Worm (Caenorhabditis elegans) whole organism, L3 larva: ENCODE data around the gene C47D12.2.
A peak's percentile ranks its signal among the peaks of the same experiment; 100 is the strongest.

Experiments
- aly-2 ChIP-seq: fragments of 150-350 bp; optimal IDR thresholded peaks from 2 replicates; lab custom pipeline; 2014; ENCODE audit warnings: missing biosample characterization, missing genetic modification characterization
- ama-1 ChIP-seq: fragments of 150-350 bp; optimal IDR thresholded peaks from 2 replicates; lab custom pipeline; 2018
- ceh-16 ChIP-seq: sonication (generic microtip); optimal IDR thresholded peaks from 2 replicates; lab custom pipeline; 2017; ENCODE audit warnings: missing biosample characterization, missing genetic modification characterization
- ceh-82 ChIP-seq: fragments of 150-350 bp; optimal IDR thresholded peaks from 2 replicates; lab custom pipeline; 2014; ENCODE audit warnings: missing biosample characterization, missing genetic modification characterization
- ceh-9 ChIP-seq: sonication (generic microtip); optimal IDR thresholded peaks from 2 replicates; lab custom pipeline; 2018; ENCODE audit warnings: missing biosample characterization, missing genetic modification characterization
- daf-12 ChIP-seq: fragments of 150-350 bp; optimal IDR thresholded peaks from 2 replicates; lab custom pipeline; 2014; ENCODE audit warnings: missing biosample characterization, missing genetic modification reagents, missing genetic modification characterization
- egl-27 ChIP-seq: sonication (generic microtip); optimal IDR thresholded peaks from 4 replicates; lab custom pipeline; 2017; ENCODE audit warnings: missing biosample characterization, missing genetic modification reagents, missing genetic modification characterization
- elt-1 ChIP-seq: fragments of 150-350 bp; optimal IDR thresholded peaks from 2 replicates; lab custom pipeline; 2014; ENCODE audit warnings: missing biosample characterization, missing genetic modification characterization
- elt-2 ChIP-seq: sonication (generic microtip); optimal IDR thresholded peaks from 2 replicates; lab custom pipeline; 2016; ENCODE audit warnings: missing genetic modification reagents, mild to moderate bottlenecking, missing genetic modification characterization, missing compliant biosample characterization
- elt-3 ChIP-seq, 3 experiments: fragments of 150-350 bp in 1 of 3; sonication (generic microtip) in 2 of 3; optimal IDR thresholded peaks; 2 replicates in 2 of 3; 4 replicates in 1 of 3; lab custom pipeline; 2014 to 2017; ENCODE audit warnings: missing biosample characterization in 3 of 3, missing genetic modification characterization in 3 of 3
- fkh-10 ChIP-seq: sonication (generic microtip); optimal IDR thresholded peaks from 2 replicates; lab custom pipeline; 2017; ENCODE audit warnings: missing biosample characterization, missing genetic modification reagents, missing genetic modification characterization
- fkh-2 ChIP-seq: fragments of 150-350 bp; optimal IDR thresholded peaks from 2 replicates; lab custom pipeline; 2014; ENCODE audit warnings: missing biosample characterization, missing genetic modification reagents, missing genetic modification characterization
- fos-1 ChIP-seq: fragments of 150-350 bp; optimal IDR thresholded peaks from 2 replicates; lab custom pipeline; 2014; ENCODE audit warnings: missing biosample characterization, missing genetic modification characterization
- hmg-11 ChIP-seq: sonication (generic microtip); optimal IDR thresholded peaks from 2 replicates; lab custom pipeline; 2016; ENCODE audit warnings: missing genetic modification characterization, missing compliant biosample characterization
- jun-1 ChIP-seq: fragments of 150-350 bp; optimal IDR thresholded peaks from 2 replicates; lab custom pipeline; 2014; ENCODE audit warnings: missing biosample characterization, missing genetic modification reagents, missing genetic modification characterization
- lin-39 ChIP-seq: fragments of 150-350 bp; optimal IDR thresholded peaks from 2 replicates; lab custom pipeline; 2018; ENCODE audit warnings: missing biosample characterization, missing genetic modification reagents, missing genetic modification characterization
- lsy-12 ChIP-seq: sonication (generic microtip); optimal IDR thresholded peaks from 2 replicates; lab custom pipeline; 2016; ENCODE audit warnings: mild to moderate bottlenecking, missing genetic modification characterization, missing compliant biosample characterization
- mdl-1 ChIP-seq: fragments of 150-350 bp; optimal IDR thresholded peaks from 2 replicates; lab custom pipeline; 2014; ENCODE audit warnings: missing biosample characterization, missing genetic modification characterization
- mml-1 ChIP-seq: fragments of 150-350 bp; sonication (generic microtip); optimal IDR thresholded peaks from 3 replicates; lab custom pipeline; 2014; ENCODE audit warnings: missing biosample characterization, missing genetic modification characterization
- nfya-1 ChIP-seq: sonication (generic microtip); optimal IDR thresholded peaks from 2 replicates; lab custom pipeline; 2017; ENCODE audit warnings: missing genetic modification characterization, mild to moderate bottlenecking, missing compliant biosample characterization, antibody characterized with exemption, moderate library complexity; ENCODE audit not compliant: insufficient read depth
- nhr-12 ChIP-seq: fragments of 150-350 bp; optimal IDR thresholded peaks from 2 replicates; lab custom pipeline; 2014; ENCODE audit warnings: missing biosample characterization, missing genetic modification characterization
- nhr-23 ChIP-seq: fragments of 150-350 bp; optimal IDR thresholded peaks from 2 replicates; lab custom pipeline; 2014; ENCODE audit warnings: missing biosample characterization, missing genetic modification reagents, missing genetic modification characterization
- nhr-25 ChIP-seq: sonication (generic microtip); optimal IDR thresholded peaks from 2 replicates; lab custom pipeline; 2017; ENCODE audit warnings: missing biosample characterization, missing genetic modification characterization
- nhr-28 ChIP-seq: fragments of 150-350 bp; optimal IDR thresholded peaks from 2 replicates; lab custom pipeline; 2014; ENCODE audit warnings: missing biosample characterization, missing genetic modification characterization
- nhr-43 ChIP-seq: sonication (generic microtip); optimal IDR thresholded peaks from 2 replicates; lab custom pipeline; 2016; ENCODE audit warnings: mild to moderate bottlenecking, missing genetic modification characterization, missing compliant biosample characterization; ENCODE audit not compliant: poor library complexity, severe bottlenecking
- nhr-67 ChIP-seq: fragments of 150-350 bp; optimal IDR thresholded peaks from 2 replicates; lab custom pipeline; 2014; ENCODE audit warnings: missing biosample characterization, missing genetic modification characterization
- nhr-76 ChIP-seq: fragments of 150-350 bp; sonication (generic microtip); optimal IDR thresholded peaks from 5 replicates; lab custom pipeline; 2014; ENCODE audit warnings: missing biosample characterization, missing genetic modification characterization
- nhr-77 ChIP-seq: fragments of 150-350 bp; optimal IDR thresholded peaks from 2 replicates; lab custom pipeline; 2014; ENCODE audit warnings: missing biosample characterization, missing genetic modification characterization
- pha-4 ChIP-seq: fragments of 150-350 bp; optimal IDR thresholded peaks from 2 replicates; lab custom pipeline; 2014; ENCODE audit warnings: missing biosample characterization, missing genetic modification reagents, missing genetic modification characterization
- pqm-1 ChIP-seq: fragments of 150-350 bp; optimal IDR thresholded peaks from 2 replicates; lab custom pipeline; 2017; ENCODE audit warnings: missing biosample characterization, missing genetic modification characterization, inconsistent platforms
- sea-2 ChIP-seq: fragments of 150-350 bp; sonication (generic microtip); optimal IDR thresholded peaks from 4 replicates; lab custom pipeline; 2014; ENCODE audit warnings: missing biosample characterization, missing genetic modification reagents, missing genetic modification characterization
- skn-1 ChIP-seq: fragments of 150-350 bp; optimal IDR thresholded peaks from 2 replicates; lab custom pipeline; 2014; ENCODE audit warnings: missing biosample characterization, missing genetic modification characterization
- snpc-4 ChIP-seq: fragments of 150-350 bp; optimal IDR thresholded peaks from 2 replicates; lab custom pipeline; 2014; ENCODE audit warnings: missing biosample characterization, missing genetic modification characterization
- tbx-2 ChIP-seq: sonication (generic microtip); optimal IDR thresholded peaks from 2 replicates; lab custom pipeline; 2016; ENCODE audit warnings: mild to moderate bottlenecking, missing genetic modification characterization, missing compliant biosample characterization
- unc-39 ChIP-seq: sonication (generic microtip); optimal IDR thresholded peaks from 4 replicates; lab custom pipeline; 2017; ENCODE audit warnings: missing biosample characterization, missing genetic modification characterization
- zag-1 ChIP-seq: fragments of 150-350 bp; optimal IDR thresholded peaks from 2 replicates; lab custom pipeline; 2014; ENCODE audit warnings: missing biosample characterization, missing genetic modification characterization

C47D12.2 gene

DNA sequence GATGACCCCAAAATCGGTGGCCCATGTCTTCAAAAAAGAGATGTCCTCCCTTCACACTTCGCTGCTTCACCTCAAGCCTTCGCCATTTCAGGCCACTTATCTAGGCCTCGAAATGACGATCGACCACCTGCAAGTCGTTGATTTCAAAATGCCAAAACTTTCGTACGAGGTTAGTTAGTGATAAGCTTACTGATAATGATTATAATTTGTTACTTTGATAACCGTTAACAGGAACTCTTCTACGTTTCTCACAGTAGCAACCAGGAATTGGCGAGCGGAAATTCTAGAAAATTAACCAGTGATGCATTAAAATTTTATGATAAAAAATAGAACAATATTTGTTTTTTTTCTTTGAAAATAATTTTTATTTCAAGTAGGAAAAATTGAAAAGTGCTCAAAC, 29.2 kb upstream of the C47D12.2 start:
- no peak for TF ChIP-seq nhr-23 (tag; lab: Kevin White, UChicago)
- peak; percentile 78 for TF ChIP-seq elt-2 (tag; lab: Kevin White, UChicago)

DNA sequence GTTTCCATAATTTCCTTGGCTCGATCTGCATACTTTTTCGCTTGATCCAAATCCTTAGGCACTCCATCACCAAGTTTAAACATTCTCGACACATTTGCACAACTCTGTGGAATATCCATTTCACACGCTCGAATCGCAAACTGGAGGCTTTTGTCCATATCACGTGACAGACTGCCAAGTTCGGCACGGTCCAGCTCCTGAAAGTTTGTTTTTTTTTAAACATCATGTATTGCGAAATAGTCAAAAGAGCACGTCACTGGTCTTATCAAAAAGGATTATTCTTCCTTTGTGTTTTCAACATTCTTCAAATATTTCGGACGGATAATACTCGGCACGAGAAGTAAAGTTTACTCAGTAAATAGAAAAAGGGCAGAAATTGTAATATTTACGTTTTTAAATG, 26.9 kb upstream of the C47D12.2 start:
- TF ChIP-seq pqm-1 (tag; lab: Kevin White, UChicago) = no peak
- no peak for TF ChIP-seq elt-1 (tag; lab: Kevin White, UChicago)
- peak; percentile 4 for TF ChIP-seq jun-1
- no peak for TF ChIP-seq sea-2 (GFP tag; lab: Kevin White, UChicago)
- no peak for TF ChIP-seq fkh-2 (tag; lab: Kevin White, UChicago)
- TF ChIP-seq skn-1 (tag; lab: Kevin White, UChicago) = no peak
- TF ChIP-seq pha-4 (tag; lab: Kevin White, UChicago) = peak; percentile 77
- no peak for TF ChIP-seq nhr-23 (tag; lab: Kevin White, UChicago)
- no peak for TF ChIP-seq egl-27 (tag; lab: Kevin White, UChicago)
- TF ChIP-seq elt-2 (tag; lab: Kevin White, UChicago) = peak; percentile 19
- TF ChIP-seq ceh-9 (tag; lab: Kevin White, UChicago) = no peak
- no peak for TF ChIP-seq lin-39
- TF ChIP-seq tbx-2 = no peak

DNA sequence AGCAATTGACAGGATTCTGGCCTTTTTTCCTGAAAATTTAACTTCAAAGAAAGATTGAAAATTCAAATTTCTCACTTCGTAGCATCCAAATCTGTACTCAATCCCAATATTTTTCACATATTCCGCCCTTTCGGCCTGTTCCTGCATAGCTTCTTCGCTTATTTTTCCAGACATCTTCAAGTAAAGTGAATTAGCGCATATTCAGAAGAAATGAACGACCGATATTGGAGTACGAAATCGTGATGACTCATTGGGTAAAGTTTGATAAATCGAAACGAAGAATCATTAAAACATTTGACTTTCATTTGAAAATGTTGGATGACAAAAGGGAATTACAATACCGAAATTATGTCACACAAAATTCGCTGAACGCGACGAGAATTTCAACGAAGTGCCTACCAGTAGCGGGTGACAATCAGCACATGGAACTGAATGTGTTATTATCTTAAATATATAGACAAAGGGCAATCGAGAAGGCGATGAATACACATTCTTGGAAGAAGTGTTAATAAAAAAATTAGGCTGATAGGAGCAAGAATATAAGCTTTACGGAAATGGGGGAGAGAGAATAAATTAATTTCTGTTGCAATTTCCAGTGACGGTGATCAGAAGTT, 25.0 kb upstream of the C47D12.2 start, which contains the start of gene coa-7:
coa-7 (minus strand) TSS at position 174 of the 614 bp plus-strand sequence.
- TF ChIP-seq nhr-76 (no peak), egl-27 (tag; lab: Kevin White, UChicago) (no peak), unc-39 (tag; lab: Kevin White, UChicago) (no peak), elt-3 (tag; optimal IDR thresholded peaks at IDR 0.05; lab: Kevin White, UChicago) (no peak), ama-1 (lab: Kevin White, UChicago) (no peak), zag-1 (tag; lab: Kevin White, UChicago) (no peak), nhr-43 (peak; percentile 38), jun-1 (no peak), nhr-23 (tag; lab: Kevin White, UChicago) (no peak), ceh-82 (tag; lab: Kevin White, UChicago) (no peak), nfya-1 (tag; lab: Kevin White, UChicago) (no peak), aly-2 (tag; lab: Kevin White, UChicago) (peak; percentile 44), mml-1 (tag; lab: Kevin White, UChicago) (no peak), lsy-12 (tag; lab: Kevin White, UChicago) (no peak), mdl-1 (tag; lab: Kevin White, UChicago) (no peak), skn-1 (tag; lab: Kevin White, UChicago) (no peak), fkh-2 (tag; lab: Kevin White, UChicago) (no peak), ceh-16 (no peak), elt-2 (tag; lab: Kevin White, UChicago) (peak; percentile 20), nhr-67 (tag; lab: Kevin White, UChicago) (no peak), elt-1 (tag; lab: Kevin White, UChicago) (no peak), fkh-10 (no peak)

DNA sequence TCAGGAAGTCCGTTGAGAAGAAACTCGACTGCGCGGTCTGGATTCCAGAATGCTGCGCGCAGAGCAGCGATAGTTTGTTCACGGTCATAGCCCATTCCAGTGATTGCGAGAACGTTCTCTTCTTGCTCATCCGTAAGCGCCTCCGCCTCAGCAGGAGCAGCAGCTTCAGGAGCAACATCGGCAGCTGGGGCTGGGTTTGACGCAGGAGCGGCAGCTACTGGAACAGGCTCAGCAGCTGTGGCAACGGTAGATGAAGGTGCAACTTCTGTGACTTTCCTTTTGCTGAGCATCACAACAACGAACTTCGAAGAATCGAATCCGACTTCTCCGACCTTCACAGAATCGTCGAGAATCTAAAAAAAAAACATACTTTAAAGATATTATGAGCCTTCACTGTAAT, 24.0 kb upstream of the C47D12.2 start:
- no peak for TF ChIP-seq aly-2 (tag; lab: Kevin White, UChicago)
- no peak for TF ChIP-seq ama-1 (lab: Kevin White, UChicago)
- no peak for TF ChIP-seq fos-1
- TF ChIP-seq daf-12 = no peak
- no peak for TF ChIP-seq nhr-12 (tag; lab: Kevin White, UChicago)
- no peak for TF ChIP-seq nhr-25 (tag; lab: Kevin White, UChicago)
- no peak for TF ChIP-seq hmg-11 (tag; lab: Kevin White, UChicago)
- no peak for TF ChIP-seq nfya-1 (tag; lab: Kevin White, UChicago)
- TF ChIP-seq lsy-12 (tag; lab: Kevin White, UChicago) = no peak
- no peak for TF ChIP-seq egl-27 (tag; lab: Kevin White, UChicago)
- no peak for TF ChIP-seq nhr-67 (tag; lab: Kevin White, UChicago)
- no peak for TF ChIP-seq lin-39
- TF ChIP-seq nhr-77 (tag; lab: Kevin White, UChicago) = no peak
- no peak for TF ChIP-seq fkh-2 (tag; lab: Kevin White, UChicago)
- TF ChIP-seq zag-1 (tag; lab: Kevin White, UChicago) = no peak
- no peak for TF ChIP-seq nhr-28 (tag; lab: Kevin White, UChicago)
- no peak for TF ChIP-seq snpc-4
- no peak for TF ChIP-seq mdl-1 (tag; lab: Kevin White, UChicago)
- TF ChIP-seq, all 47 proteins: peak for 0
